Worm (Caenorhabditis elegans) whole organism, late embryonic: ENCODE data around the gene col-132.

ENCODE experiments used
- C08G9.2 ChIP-seq: sonication (generic microtip); optimal IDR thresholded peaks from 2 replicates; lab custom pipeline; 2016; ENCODE audit warnings: mild to moderate bottlenecking, missing genetic modification characterization, moderate library complexity, missing compliant biosample characterization
- C38D4.7 ChIP-seq: fragments of 200-800 bp; sonication (Bioruptor generic); optimal IDR thresholded peaks from 2 replicates; lab custom pipeline; 2018; ENCODE audit warnings: mild to moderate bottlenecking, missing genetic modification characterization, moderate library complexity, missing compliant biosample characterization
- F13H6.1 ChIP-seq: sonication (generic microtip); optimal IDR thresholded peaks from 2 replicates; lab custom pipeline; 2016; ENCODE audit warnings: missing genetic modification characterization, missing compliant biosample characterization
- K02D7.2 ChIP-seq: sonication (generic microtip); optimal IDR thresholded peaks from 2 replicates; lab custom pipeline; 2017; ENCODE audit warnings: mild to moderate bottlenecking, missing genetic modification characterization, missing compliant biosample characterization
- K09A11.1 ChIP-seq: sonication (generic microtip); optimal IDR thresholded peaks from 2 replicates; lab custom pipeline; 2017; ENCODE audit warnings: antibody characterized with exemption, mild to moderate bottlenecking, missing genetic modification characterization, missing compliant biosample characterization; ENCODE audit not compliant: insufficient read depth
- ahr-1 ChIP-seq: sonication (generic microtip); optimal IDR thresholded peaks from 2 replicates; lab custom pipeline; 2016; ENCODE audit warnings: missing genetic modification characterization, missing compliant biosample characterization
- ama-1 ChIP-seq: fragments of 150-350 bp; optimal IDR thresholded peaks from 2 replicates; lab custom pipeline; 2014
- ceh-14 ChIP-seq: sonication (generic microtip); optimal IDR thresholded peaks from 2 replicates; lab custom pipeline; 2016; ENCODE audit warnings: missing genotype, missing genetic modification characterization, missing compliant biosample characterization
- ceh-2 ChIP-seq: sonication (generic microtip); optimal IDR thresholded peaks from 2 replicates; lab custom pipeline; 2016; ENCODE audit warnings: missing genotype, missing genetic modification characterization, missing compliant biosample characterization
- ceh-22 ChIP-seq: sonication (generic microtip); optimal IDR thresholded peaks from 2 replicates; lab custom pipeline; 2017; ENCODE audit warnings: missing biosample characterization, missing genetic modification characterization
- ceh-34 ChIP-seq: sonication (generic microtip); optimal IDR thresholded peaks from 2 replicates; lab custom pipeline; 2016; ENCODE audit warnings: mild to moderate bottlenecking, missing genetic modification characterization, missing compliant biosample characterization
- ceh-45 ChIP-seq: fragments of 200-800 bp; sonication (Bioruptor generic); IDR thresholded peaks from 2 replicates; pipeline ENCODE4 v1.3.6; 2022; ENCODE audit warnings: missing genetic modification reagents, missing genetic modification characterization, missing compliant biosample characterization
- ceh-48 ChIP-seq: sonication (generic microtip); optimal IDR thresholded peaks from 2 replicates; lab custom pipeline; 2016; ENCODE audit warnings: missing genetic modification characterization, inconsistent platforms, missing compliant biosample characterization
- ceh-9 ChIP-seq: sonication (generic microtip); optimal IDR thresholded peaks from 2 replicates; lab custom pipeline; 2016; ENCODE audit warnings: mild to moderate bottlenecking, missing genetic modification characterization, inconsistent platforms, missing compliant biosample characterization
- dmd-4 ChIP-seq: sonication (generic microtip); optimal IDR thresholded peaks from 2 replicates; lab custom pipeline; 2016; ENCODE audit warnings: borderline replicate concordance, missing genetic modification characterization, missing compliant biosample characterization
- dve-1 ChIP-seq: sonication (generic microtip); optimal IDR thresholded peaks from 2 replicates; lab custom pipeline; 2017; ENCODE audit warnings: antibody characterized with exemption, mild to moderate bottlenecking, missing genetic modification characterization, missing compliant biosample characterization
- elt-4 ChIP-seq: sonication (generic microtip); optimal IDR thresholded peaks from 2 replicates; lab custom pipeline; 2016; ENCODE audit warnings: missing genetic modification characterization, missing compliant biosample characterization
- ets-4 ChIP-seq: sonication (generic microtip); optimal IDR thresholded peaks from 2 replicates; lab custom pipeline; 2016; ENCODE audit warnings: missing genetic modification characterization, missing compliant biosample characterization
- eyg-1 ChIP-seq: sonication (generic microtip); optimal IDR thresholded peaks from 2 replicates; lab custom pipeline; 2016; ENCODE audit warnings: missing genotype, missing genetic modification characterization, missing compliant biosample characterization
- fax-1 ChIP-seq: sonication (generic microtip); optimal IDR thresholded peaks from 2 replicates; lab custom pipeline; 2016; ENCODE audit warnings: missing genotype, missing genetic modification characterization, missing compliant biosample characterization
- fkh-10 ChIP-seq: fragments of 150-350 bp; optimal IDR thresholded peaks from 2 replicates; lab custom pipeline; 2014; ENCODE audit warnings: missing biosample characterization, missing genetic modification reagents, missing genetic modification characterization
- fkh-6 ChIP-seq: sonication (generic microtip); optimal IDR thresholded peaks from 2 replicates; lab custom pipeline; 2016; ENCODE audit warnings: missing genetic modification characterization, missing compliant biosample characterization
- gmeb-2 ChIP-seq: sonication (generic microtip); optimal IDR thresholded peaks from 2 replicates; lab custom pipeline; 2016; ENCODE audit warnings: missing genetic modification characterization, inconsistent platforms, missing compliant biosample characterization
- hlh-30 ChIP-seq: sonication (generic microtip); optimal IDR thresholded peaks from 2 replicates; lab custom pipeline; 2017; ENCODE audit warnings: antibody characterized with exemption, missing genetic modification characterization, missing compliant biosample characterization; ENCODE audit not compliant: insufficient read depth
- hlh-6 ChIP-seq: sonication (generic microtip); optimal IDR thresholded peaks from 2 replicates; lab custom pipeline; 2016; ENCODE audit warnings: missing genotype, missing genetic modification characterization, missing compliant biosample characterization
- hlh-8 ChIP-seq: sonication (generic microtip); optimal IDR thresholded peaks from 2 replicates; lab custom pipeline; 2016; ENCODE audit warnings: missing genotype, missing genetic modification characterization, missing compliant biosample characterization
- lin-11 ChIP-seq: fragments of 200-800 bp; sonication (Bioruptor generic); optimal IDR thresholded peaks from 2 replicates; lab custom pipeline; 2018; ENCODE audit warnings: mild to moderate bottlenecking, missing genetic modification characterization, missing compliant biosample characterization
- madf-2 ChIP-seq: sonication (generic microtip); optimal IDR thresholded peaks from 2 replicates; lab custom pipeline; 2017; ENCODE audit warnings: missing genetic modification characterization, missing compliant biosample characterization
- mec-3 ChIP-seq: sonication (generic microtip); optimal IDR thresholded peaks from 2 replicates; lab custom pipeline; 2016; ENCODE audit warnings: borderline replicate concordance, missing genetic modification characterization, missing compliant biosample characterization
- nfya-1 ChIP-seq: sonication (generic microtip); optimal IDR thresholded peaks from 2 replicates; lab custom pipeline; 2017; ENCODE audit warnings: missing genetic modification characterization, mild to moderate bottlenecking, missing compliant biosample characterization, antibody characterized with exemption, moderate library complexity
- nhr-11 ChIP-seq: fragments of 150-350 bp; optimal IDR thresholded peaks from 2 replicates; lab custom pipeline; 2014; ENCODE audit warnings: missing biosample characterization, missing genetic modification characterization
- pat-9 ChIP-seq: fragments of 200-800 bp; sonication (Bioruptor generic); optimal IDR thresholded peaks from 2 replicates; lab custom pipeline; 2018; ENCODE audit warnings: mild to moderate bottlenecking, missing genetic modification characterization, moderate library complexity, missing compliant biosample characterization
- pax-1 ChIP-seq: fragments of 150-350 bp; optimal IDR thresholded peaks from 2 replicates; lab custom pipeline; 2014; ENCODE audit warnings: missing biosample characterization, missing genetic modification characterization
- pha-2 ChIP-seq: sonication (generic microtip); optimal IDR thresholded peaks from 2 replicates; lab custom pipeline; 2017; ENCODE audit warnings: mild to moderate bottlenecking, missing genetic modification characterization, missing compliant biosample characterization
- pha-4 ChIP-seq: fragments of 150-350 bp; optimal IDR thresholded peaks from 2 replicates; lab custom pipeline; 2018; ENCODE audit warnings: missing biosample characterization, missing genetic modification reagents, missing genetic modification characterization
- pqm-1 ChIP-seq: sonication (generic microtip); optimal IDR thresholded peaks from 2 replicates; lab custom pipeline; 2016; ENCODE audit warnings: missing genetic modification characterization, missing compliant biosample characterization
- pros-1 ChIP-seq: fragments of 150-350 bp; optimal IDR thresholded peaks from 2 replicates; lab custom pipeline; 2014; ENCODE audit warnings: missing biosample characterization, missing genetic modification reagents, missing genetic modification characterization
- rnt-1 ChIP-seq: sonication (generic microtip); optimal IDR thresholded peaks from 2 replicates; lab custom pipeline; 2016; ENCODE audit warnings: missing genetic modification characterization, missing compliant biosample characterization
- sox-2 ChIP-seq: fragments of 200-800 bp; sonication (Bioruptor generic); IDR thresholded peaks from 2 replicates; pipeline ENCODE4 v1.3.6; 2022; ENCODE audit warnings: missing genetic modification reagents, missing genetic modification characterization, missing compliant biosample characterization
- syd-9 ChIP-seq: sonication (generic microtip); optimal IDR thresholded peaks from 2 replicates; lab custom pipeline; 2016; ENCODE audit warnings: mild to moderate bottlenecking, missing genetic modification characterization, moderate library complexity, missing compliant biosample characterization
- unc-55 ChIP-seq: sonication (generic microtip); optimal IDR thresholded peaks from 2 replicates; lab custom pipeline; 2017; ENCODE audit warnings: missing biosample characterization, missing genetic modification reagents, missing genetic modification characterization
- unc-86 ChIP-seq: sonication (generic microtip); optimal IDR thresholded peaks from 2 replicates; lab custom pipeline; 2016; ENCODE audit warnings: missing genetic modification characterization, missing compliant biosample characterization
- zip-5 ChIP-seq: sonication (generic microtip); optimal IDR thresholded peaks from 2 replicates; lab custom pipeline; 2016; ENCODE audit warnings: missing genetic modification characterization, missing compliant biosample characterization

col-132 gene

ce11 chrIV:13108430-13108829 lies 17.6 kb upstream of the col-132 start:
- TF ChIP-seq gmeb-2, result no peak
- no peak for TF ChIP-seq F13H6.1
- no peak for TF ChIP-seq elt-4
- no peak for TF ChIP-seq pqm-1
- TF ChIP-seq rnt-1 (tag; lab: Kevin White, UChicago), result no peak
- TF ChIP-seq ceh-45 (GFP tag; lab: Robert Waterston, UW), result no peak
- TF ChIP-seq K02D7.2 (tag; lab: Kevin White, UChicago), result no peak
- no peak for TF ChIP-seq ceh-22 (tag; lab: Kevin White, UChicago)
- no peak for TF ChIP-seq pha-4
- no peak for TF ChIP-seq pha-2 (tag; lab: Kevin White, UChicago)
- no peak for TF ChIP-seq ceh-14 (tag; lab: Kevin White, UChicago)
- no peak for TF ChIP-seq zip-5 (tag; lab: Kevin White, UChicago)
- no peak for TF ChIP-seq fkh-10 (GFP tag; lab: Kevin White, UChicago)
- no peak for TF ChIP-seq eyg-1
- no peak for TF ChIP-seq sox-2 (GFP tag; lab: Robert Waterston, UW)

ce11 chrIV:13107359-13107758 lies 16.5 kb upstream of the col-132 start, which contains the start of gene B0564.2:
Gene B0564.2, plus strand, starts transcription at chrIV:13107659.
- TF ChIP-seq lin-11 (tag; lab: Kevin White, UChicago) (no peak), unc-55 (GFP tag; lab: Kevin White, UChicago) (no peak), K09A11.1 (tag; lab: Kevin White, UChicago) (no peak), syd-9 (tag; lab: Kevin White, UChicago) (no peak)

- TF ChIP-seq ceh-2 (tag; lab: Kevin White, UChicago) (no peak), hlh-30 (tag; lab: Kevin White, UChicago) (no peak), hlh-6 (tag; lab: Kevin White, UChicago) (no peak), fax-1 (tag; lab: Kevin White, UChicago) (no peak), K02D7.2 (tag; lab: Kevin White, UChicago) (no peak), zip-5 (tag; lab: Kevin White, UChicago) (no peak), eyg-1 (no peak), unc-86 (tag; lab: Kevin White, UChicago) (no peak), dmd-4 (tag; lab: Kevin White, UChicago) (no peak), gmeb-2 (no peak), pax-1 (tag; lab: Kevin White, UChicago) (no peak), ceh-48 (tag; lab: Kevin White, UChicago) (no peak), pha-2 (tag; lab: Kevin White, UChicago) (no peak), C08G9.2 (tag; lab: Kevin White, UChicago) (no peak), ama-1 (lab: Kevin White, UChicago) (no peak), ets-4 (tag; lab: Kevin White, UChicago) (no peak), ceh-9 (no peak), pat-9 (no peak), hlh-8 (no peak)
Observed at ce11 chrIV:13104900-13105299, 14.0 kb upstream of the col-132 start, which contains the start of gene rde-11. Gene rde-11, plus strand, starts transcription at chrIV:13105200.

DNA sequence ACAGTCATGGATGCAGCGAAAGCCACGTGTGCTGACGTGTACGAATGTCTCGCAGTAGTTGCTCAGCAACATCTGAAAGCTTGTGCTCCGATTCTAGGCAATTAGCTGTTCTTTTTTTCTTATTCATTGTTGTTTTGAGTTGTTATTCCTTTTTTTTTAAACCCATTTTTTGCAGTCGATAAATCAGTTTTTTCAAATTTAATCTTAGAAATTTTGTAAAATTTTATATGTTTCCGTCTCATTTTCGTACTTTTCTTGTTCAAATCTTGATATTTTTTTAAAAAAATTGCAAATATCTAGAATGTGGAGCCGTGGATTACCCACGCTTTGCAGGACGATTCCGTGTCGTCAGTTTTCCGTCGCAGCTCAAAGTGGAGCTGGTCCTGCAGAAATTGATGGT lies 9.5 kb upstream of the col-132 start, which contains the start of gene fask-1:
TSS of gene fask-1 (plus strand) at position 301 of the 400 bp plus-strand sequence.
- TF ChIP-seq elt-4 (no peak), K02D7.2 (tag; lab: Kevin White, UChicago) (no peak), mec-3 (tag; lab: Kevin White, UChicago) (no peak), C38D4.7 (no peak), pax-1 (tag; lab: Kevin White, UChicago) (no peak), pros-1 (tag; lab: Kevin White, UChicago) (no peak), fkh-6 (tag; lab: Kevin White, UChicago) (no peak), ets-4 (tag; lab: Kevin White, UChicago) (no peak), madf-2 (tag; lab: Kevin White, UChicago) (no peak), nhr-11 (no peak), ahr-1 (no peak), nfya-1 (tag; lab: Kevin White, UChicago) (no peak), pqm-1 (no peak), C08G9.2 (tag; lab: Kevin White, UChicago) (no peak), unc-55 (GFP tag; lab: Kevin White, UChicago) (no peak), ceh-14 (tag; lab: Kevin White, UChicago) (no peak), ceh-34 (no peak), dve-1 (tag; lab: Kevin White, UChicago) (no peak), pat-9 (no peak)
